Fruit fly (Drosophila melanogaster): Measurements from ENCODE around the gene ss.

The ss gene

dm6 chr3R:16403023-16403733 is at the start of gene ss:
TSS of gene ss (minus strand) at chr3R:16403690.
- TF ChIP-seq CG10669 (GFP tag; optimal IDR thresholded peaks at IDR 0.05) (no peak), CG15336 (GFP tag; IDR thresholded peaks at IDR 0.05) (no peak), pdm3 (GFP tag; optimal IDR thresholded peaks at IDR 0.05) (no peak), ss (GFP tag; optimal IDR thresholded peaks at IDR 0.05) (peak; percentile 26 to 83)

DNA sequence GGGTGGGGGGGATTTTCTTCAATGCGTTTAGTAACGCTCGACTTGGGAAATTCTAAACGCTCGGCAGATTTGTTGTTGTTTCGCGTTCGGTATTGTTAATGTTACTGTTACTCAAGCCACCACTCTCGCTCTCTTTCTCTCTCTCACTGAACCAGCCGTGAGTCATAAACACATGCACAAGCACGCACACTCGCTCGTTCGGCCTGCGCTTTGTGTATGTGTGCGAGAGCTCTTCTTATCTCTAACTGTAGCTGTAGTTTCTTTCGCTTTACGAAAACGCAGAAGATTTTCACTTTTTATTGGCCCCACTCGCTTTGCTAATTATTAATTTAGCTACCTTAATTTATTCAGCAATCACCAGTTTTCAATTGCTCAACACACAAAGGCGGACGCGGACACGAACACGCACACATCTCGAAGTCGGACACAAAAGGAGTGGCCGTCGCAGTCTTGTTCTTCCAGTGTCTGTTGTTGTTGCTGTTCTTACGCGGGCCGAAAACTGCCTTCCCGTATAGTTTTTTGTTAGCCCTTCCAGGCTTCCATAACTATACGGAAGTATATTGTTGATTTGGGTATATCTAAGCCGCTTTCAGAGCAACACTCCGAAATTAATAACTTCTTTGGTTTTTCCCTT is 49.6 kb upstream of the ss start:
- TF ChIP-seq Eip78C (GFP tag) (peak; percentile 45), CG6854 (GFP tag; optimal IDR thresholded peaks at IDR 0.05) (peak; percentile 46), vri (GFP tag; optimal IDR thresholded peaks at IDR 0.05) (peak; percentile 24), Sox14 (GFP tag; optimal IDR thresholded peaks at IDR 0.05) (peak; percentile 40), Blimp-1 (GFP tag; optimal IDR thresholded peaks at IDR 0.05) (peak; percentile 20), CG15336 (GFP tag; IDR thresholded peaks at IDR 0.05) (0 out of 2 replicates have a peak, but pooled peaks have one; percentile 26), ss (GFP tag; optimal IDR thresholded peaks at IDR 0.05) (peak in 1 of 2 experiments; percentile 40), CG31627 (GFP tag; optimal IDR thresholded peaks at IDR 0.05) (no peak), lz (GFP tag; optimal IDR thresholded peaks at IDR 0.05) (no peak)

DNA sequence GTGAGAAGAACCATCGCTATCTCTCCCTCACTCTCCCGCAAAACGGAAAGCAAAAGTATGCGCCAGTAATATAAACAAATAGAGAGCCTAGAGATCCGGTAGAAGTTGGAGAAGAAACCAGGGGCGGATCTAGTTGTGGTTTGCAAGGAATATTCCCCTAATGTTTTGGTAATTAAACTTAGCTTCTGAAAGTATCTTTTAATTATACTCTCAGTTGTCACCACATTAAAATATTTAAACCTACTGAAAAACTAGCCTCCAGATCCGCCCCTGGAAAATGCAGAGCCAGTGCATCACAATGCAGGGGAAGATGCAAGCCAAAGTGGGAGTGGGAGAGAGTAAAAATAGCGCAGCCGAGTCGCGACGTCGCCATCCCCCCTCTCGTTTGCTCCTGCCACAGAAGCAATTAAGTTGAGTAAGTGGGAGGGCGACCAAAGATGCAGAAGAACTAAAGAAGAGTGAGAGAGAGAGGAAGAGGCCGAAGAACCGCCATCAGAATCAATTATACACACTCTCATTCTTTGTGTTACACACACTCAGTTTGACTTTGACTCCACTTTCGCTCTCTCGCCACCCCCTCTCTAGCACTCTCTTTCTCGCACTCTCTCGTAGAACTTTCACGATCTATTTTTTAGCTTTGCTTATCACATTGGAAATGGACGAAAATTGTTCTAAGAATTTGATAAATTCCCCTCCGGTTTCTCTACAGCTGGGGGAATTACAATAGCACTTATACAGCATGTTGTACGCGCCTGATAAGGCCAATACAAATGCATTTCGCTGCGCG is 45.9 kb upstream of the ss start:
- TF ChIP-seq CG3032 (tag; optimal IDR thresholded peaks at IDR 0.05) (peak; percentile 99), CG8319 (GFP tag; optimal IDR thresholded peaks at IDR 0.05) (peak; percentile 95), Sox15 (GFP tag; optimal IDR thresholded peaks at IDR 0.05) (peak; percentile 96), CG9139 (GFP tag; optimal IDR thresholded peaks at IDR 0.05) (peak; percentile 97), achi (GFP tag; optimal IDR thresholded peaks at IDR 0.05) (peak; percentile 97), CG11902 (GFP tag; optimal IDR thresholded peaks at IDR 0.05) (peak; percentile 99), fd85E (GFP tag; optimal IDR thresholded peaks at IDR 0.05) (peak; percentile 76), CG10669 (GFP tag; optimal IDR thresholded peaks at IDR 0.05) (peak; percentile 99), CG16779 (tag; optimal IDR thresholded peaks at IDR 0.05) (peak; percentile 94), dac (GFP tag; optimal IDR thresholded peaks at IDR 0.05) (peak; percentile 97), Lpt (GFP tag; optimal IDR thresholded peaks at IDR 0.05) (peak; percentile 97), Eip78C (GFP tag) (peak; percentile 99), ss (GFP tag; optimal IDR thresholded peaks at IDR 0.05) (peak; percentile 98), cyc (GFP tag; optimal IDR thresholded peaks at IDR 0.05) (peak; percentile 95), Met (GFP tag; optimal IDR thresholded peaks at IDR 0.05) (peak; percentile 87), Hr4 (GFP tag; optimal IDR thresholded peaks at IDR 0.05) (peak; percentile 99), CG7368 (GFP tag; optimal IDR thresholded peaks at IDR 0.05) (peak; percentile 97), net (GFP tag; optimal IDR thresholded peaks at IDR 0.05) (peak; percentile 97), CG8632 (GFP tag; optimal IDR thresholded peaks at IDR 0.05) (peak; percentile 93), Eip93F (GFP tag; optimal IDR thresholded peaks at IDR 0.05) (no peak), CG11294 (GFP tag; IDR thresholded peaks at IDR 0.05) (peak; percentile 98), Ets96B (tag; optimal IDR thresholded peaks at IDR 0.05) (peak; percentile 99), spab (GFP tag; optimal IDR thresholded peaks at IDR 0.05) (peak; percentile 99), CG6854 (GFP tag; optimal IDR thresholded peaks at IDR 0.05) (peak; percentile 37), CG6808 (GFP tag; optimal IDR thresholded peaks at IDR 0.05) (peak; percentile 98), lz (GFP tag; optimal IDR thresholded peaks at IDR 0.05) (peak; percentile 94), fkh (GFP tag; optimal IDR thresholded peaks at IDR 0.05) (peak; percentile 67), svp (GFP tag) (peak; percentile 93), Gug (GFP tag; IDR thresholded peaks at IDR 0.05) (peak; percentile 99), CG6792 (GFP tag; optimal IDR thresholded peaks at IDR 0.05) (peak; percentile 97), Ets21C (GFP tag; optimal IDR thresholded peaks at IDR 0.05) (peak; percentile 86), vri (GFP tag; optimal IDR thresholded peaks at IDR 0.05) (peak; percentile 56), Sox102F (GFP tag; optimal IDR thresholded peaks at IDR 0.05) (peak; percentile 81), CG32006 (GFP tag; optimal IDR thresholded peaks at IDR 0.05) (peak; percentile 99), topi (GFP tag; optimal IDR thresholded peaks at IDR 0.05) (peak; percentile 92), Smox (GFP tag; optimal IDR thresholded peaks at IDR 0.05) (no peak), acj6 (GFP tag; optimal IDR thresholded peaks at IDR 0.05) (peak; percentile 98), CG6163 (GFP tag; IDR thresholded peaks at IDR 0.05) (peak; percentile 99)

Data from whole organism, prepupa.